Worm (Caenorhabditis elegans) whole organism, young adult: ENCODE data around the gene C07A9.9.

Experiments used
- B0035.1 ChIP-seq: sonication (generic microtip); optimal IDR thresholded peaks from 2 replicates; lab custom pipeline; 2016; ENCODE audit warnings: missing genetic modification characterization, mild to moderate bottlenecking, missing compliant biosample characterization, missing genotype, missing genetic modification reagents
- B0261.1 ChIP-seq: sonication (generic microtip); optimal IDR thresholded peaks from 2 replicates; lab custom pipeline; 2016; ENCODE audit warnings: mild to moderate bottlenecking, missing genetic modification characterization, moderate library complexity, missing compliant biosample characterization
- B0336.3 ChIP-seq: fragments of 200-800 bp; sonication (Bioruptor generic); IDR thresholded peaks from 2 replicates; pipeline ENCODE4 v1.3.6; 2022; ENCODE audit warnings: missing genetic modification characterization, missing compliant biosample characterization
- F37B4.10 ChIP-seq: fragments of 200-800 bp; sonication (Bioruptor generic); IDR thresholded peaks from 2 replicates; pipeline ENCODE4 v1.3.6; 2022; ENCODE audit warnings: missing genetic modification characterization, missing compliant biosample characterization
- F49E8.2 ChIP-seq: sonication (generic microtip); optimal IDR thresholded peaks from 3 replicates; lab custom pipeline; 2017; ENCODE audit warnings: missing genetic modification characterization, mild to moderate bottlenecking, missing compliant biosample characterization, antibody characterized with exemption, moderate library complexity; ENCODE audit not compliant: insufficient read depth
- K12H6.12 ChIP-seq: fragments of 200-800 bp; sonication (Bioruptor generic); optimal IDR thresholded peaks from 2 replicates; lab custom pipeline; 2018; ENCODE audit warnings: mild to moderate bottlenecking, missing genetic modification characterization, missing compliant biosample characterization
- Y79H2A.3 ChIP-seq: fragments of 200-800 bp; sonication (Bioruptor generic); conservative IDR thresholded peaks from 2 replicates; pipeline ENCODE4 v1.3.6; 2022; ENCODE audit warnings: missing genetic modification reagents, missing genetic modification characterization, missing compliant biosample characterization
- atf-7 ChIP-seq: sonication (generic microtip); optimal IDR thresholded peaks from 2 replicates; lab custom pipeline; 2017; ENCODE audit warnings: mild to moderate bottlenecking, missing genetic modification characterization, missing compliant biosample characterization
- attf-6 ChIP-seq: fragments of 200-800 bp; sonication (Bioruptor generic); IDR thresholded peaks from 2 replicates; pipeline ENCODE4 v1.3.6; 2022; ENCODE audit warnings: missing genetic modification reagents, missing genetic modification characterization, missing compliant biosample characterization
- ceh-58 ChIP-seq: fragments of 200-800 bp; sonication (Bioruptor generic); IDR thresholded peaks from 2 replicates; pipeline ENCODE4 v1.3.6; 2022; ENCODE audit warnings: missing genetic modification characterization, missing compliant biosample characterization
- ceh-91 ChIP-seq: fragments of 200-800 bp; sonication (Bioruptor generic); IDR thresholded peaks from 2 replicates; pipeline ENCODE4 v1.3.6; 2022; ENCODE audit warnings: missing genetic modification reagents, missing genetic modification characterization, missing compliant biosample characterization
- dox-1 ChIP-seq: fragments of 200-800 bp; sonication (Bioruptor generic); IDR thresholded peaks from 2 replicates; pipeline ENCODE4 v1.3.6; 2022; ENCODE audit warnings: missing genetic modification reagents, missing genetic modification characterization, missing compliant biosample characterization
- dpff-1 ChIP-seq: sonication (generic microtip); optimal IDR thresholded peaks from 2 replicates; lab custom pipeline; 2017; ENCODE audit warnings: mild to moderate bottlenecking, missing genetic modification characterization, missing compliant biosample characterization
- dpl-1 ChIP-seq: fragments of 150-350 bp; optimal IDR thresholded peaks from 2 replicates; lab custom pipeline; 2014; ENCODE audit warnings: missing biosample characterization, missing genetic modification reagents, missing genetic modification characterization
- efl-1 ChIP-seq: fragments of 150-350 bp; optimal IDR thresholded peaks from 2 replicates; lab custom pipeline; 2014; ENCODE audit warnings: missing biosample characterization, missing genetic modification reagents, missing genetic modification characterization
- egl-44 ChIP-seq: fragments of 200-800 bp; sonication (Bioruptor generic); IDR thresholded peaks from 2 replicates; pipeline ENCODE4 v1.3.6; 2022; ENCODE audit warnings: missing genetic modification reagents, missing genetic modification characterization, missing compliant biosample characterization
- egrh-3 ChIP-seq: fragments of 200-800 bp; sonication (Bioruptor generic); IDR thresholded peaks from 2 replicates; pipeline ENCODE4 v1.3.6; 2022; ENCODE audit warnings: missing genetic modification reagents, missing genetic modification characterization, missing compliant biosample characterization
- fkh-3 ChIP-seq: sonication (generic microtip); optimal IDR thresholded peaks from 2 replicates; lab custom pipeline; 2016; ENCODE audit warnings: mild to moderate bottlenecking, missing genetic modification characterization, missing compliant biosample characterization
- hlh-12 ChIP-seq: sonication (generic microtip); optimal IDR thresholded peaks from 2 replicates; lab custom pipeline; 2016; ENCODE audit warnings: missing genetic modification characterization, missing compliant biosample characterization
- hrde-1 ChIP-seq: sonication (generic microtip); optimal IDR thresholded peaks from 2 replicates; lab custom pipeline; 2016; ENCODE audit warnings: missing genetic modification characterization, mild to moderate bottlenecking, missing compliant biosample characterization, moderate library complexity, missing genotype, missing genetic modification reagents, borderline replicate concordance
- lin-35 ChIP-seq, 3 experiments: fragments of 150-350 bp in 2 of 3; sonication (generic microtip) in 1 of 3; optimal IDR thresholded peaks; 2 replicates each; lab custom pipeline; 2014 to 2018; ENCODE audit warnings: missing biosample characterization in 3 of 3, missing genetic modification characterization in 3 of 3, missing genetic modification reagents in 3 of 3
- lin-54 ChIP-seq: fragments of 200-800 bp; sonication (Bioruptor generic); optimal IDR thresholded peaks from 2 replicates; lab custom pipeline; 2018; ENCODE audit warnings: mild to moderate bottlenecking, missing genetic modification characterization, missing compliant biosample characterization
- madf-8 ChIP-seq: fragments of 200-800 bp; sonication (Bioruptor generic); conservative IDR thresholded peaks from 2 replicates; pipeline ENCODE4 v1.3.6; 2022; ENCODE audit warnings: missing genetic modification reagents, missing genetic modification characterization, missing compliant biosample characterization
- mes-4 ChIP-seq: sonication (generic microtip); optimal IDR thresholded peaks from 2 replicates; lab custom pipeline; 2016; ENCODE audit warnings: missing genotype, missing genetic modification characterization, missing compliant biosample characterization
- nhr-80 ChIP-seq: sonication (generic microtip); optimal IDR thresholded peaks from 2 replicates; lab custom pipeline; 2016; ENCODE audit warnings: missing genetic modification characterization, missing compliant biosample characterization
- sdz-38 ChIP-seq: sonication (generic microtip); optimal IDR thresholded peaks from 2 replicates; lab custom pipeline; 2016; ENCODE audit warnings: missing genotype, missing genetic modification characterization, missing compliant biosample characterization
- sea-2 ChIP-seq: fragments of 200-800 bp; sonication (Bioruptor generic); IDR thresholded peaks from 2 replicates; pipeline ENCODE4 v1.3.6; 2022; ENCODE audit warnings: missing genetic modification characterization, missing compliant biosample characterization
- snpc-4 ChIP-seq, 5 experiments: fragments of 150-350 bp in 1 of 5; sonication (generic microtip) in 4 of 5; optimal IDR thresholded peaks; 2 replicates each; lab custom pipeline; 2014 to 2018; ENCODE audit warnings: missing genetic modification characterization in 5 of 5, missing biosample characterization in 3 of 5, antibody characterized with exemption in 2 of 5, mild to moderate bottlenecking in 2 of 5, missing compliant biosample characterization in 2 of 5, missing genotype in 2 of 5, moderate library complexity in 2 of 5, missing genetic modification reagents in 1 of 5
- somi-1 ChIP-seq: fragments of 200-800 bp; sonication (Bioruptor generic); optimal IDR thresholded peaks from 2 replicates; lab custom pipeline; 2018; ENCODE audit warnings: mild to moderate bottlenecking, missing genetic modification characterization, missing compliant biosample characterization
- zfh-2 ChIP-seq: fragments of 200-800 bp; sonication (Bioruptor generic); conservative IDR thresholded peaks from 2 replicates; pipeline ENCODE4 v1.3.6; 2022; ENCODE audit warnings: missing genetic modification reagents, missing genetic modification characterization, missing compliant biosample characterization
- ztf-22 ChIP-seq: fragments of 200-800 bp; sonication (Bioruptor generic); optimal IDR thresholded peaks from 2 replicates; lab custom pipeline; 2018; ENCODE audit warnings: mild to moderate bottlenecking, missing genetic modification characterization, moderate library complexity, missing compliant biosample characterization
- ztf-6 ChIP-seq: fragments of 200-800 bp; sonication (Bioruptor generic); IDR thresholded peaks from 2 replicates; pipeline ENCODE4 v1.3.6; 2022; ENCODE audit warnings: missing genetic modification reagents, missing genetic modification characterization, missing compliant biosample characterization

C07A9.9 gene

ce11 chrIII:9714731-9715130, 47.3 kb upstream of the C07A9.9 start:
- TF ChIP-seq lin-54 (GFP tag; lab: Kevin White, UChicago) (no peak), ceh-58 (no peak), madf-8 (GFP tag; lab: Robert Waterston, UW) (no peak), sea-2 (GFP tag; lab: Robert Waterston, UW) (no peak), ceh-91 (GFP tag; lab: Robert Waterston, UW) (no peak), F37B4.10 (GFP tag; lab: Robert Waterston, UW) (no peak), dpl-1 (GFP tag; lab: Kevin White, UChicago) (no peak), dpff-1 (tag; lab: Kevin White, UChicago) (no peak)

ce11 chrIII:9713862-9714261, 46.4 kb upstream of the C07A9.9 start, which contains the start of gene ncx-6:
Gene ncx-6, minus strand, starts transcription at chrIII:9713949.
- TF ChIP-seq sea-2 (GFP tag; lab: Robert Waterston, UW) (no peak), hlh-12 (tag; lab: Kevin White, UChicago) (no peak), nhr-80 (tag; lab: Kevin White, UChicago) (peak; percentile 53), snpc-4 (GFP tag; optimal IDR thresholded peaks at IDR 0.05; lab: Kevin White, UChicago) (no peak), snpc-4 (tag; optimal IDR thresholded peaks at IDR 0.05; lab: Kevin White, UChicago) (peak in 1 of 4 experiments; percentile 16)

ce11 chrIII:9713182-9713581, 45.7 kb upstream of the C07A9.9 start:
- TF ChIP-seq fkh-3 (no peak), mes-4 (tag; lab: Kevin White, UChicago) (no peak), F49E8.2 (tag; lab: Kevin White, UChicago) (no peak), K12H6.12 (tag; lab: Kevin White, UChicago) (no peak), sdz-38 (tag; lab: Kevin White, UChicago) (no peak), ztf-22 (no peak), B0336.3 (no peak), somi-1 (no peak), Y79H2A.3 (GFP tag; lab: Robert Waterston, UW) (no peak)
- TF ChIP-seq, all 124 proteins: peak for 0

- TF ChIP-seq sea-2 (GFP tag; lab: Robert Waterston, UW): no peak
- TF ChIP-seq hrde-1 (tag; lab: Kevin White, UChicago): no peak
- TF ChIP-seq atf-7 (tag; lab: Kevin White, UChicago): no peak
- no peak for TF ChIP-seq egrh-3 (GFP tag; lab: Robert Waterston, UW)
- TF ChIP-seq B0035.1 (tag; lab: Kevin White, UChicago): no peak
- TF ChIP-seq fkh-3: no peak
- TF ChIP-seq F49E8.2 (tag; lab: Kevin White, UChicago): no peak
- no peak for TF ChIP-seq B0261.1 (tag; lab: Kevin White, UChicago)
- TF ChIP-seq somi-1: no peak
- no peak for TF ChIP-seq ztf-6 (GFP tag; lab: Robert Waterston, UW)
- no peak for TF ChIP-seq attf-6 (GFP tag; lab: Robert Waterston, UW)
- TF ChIP-seq ceh-58: no peak
- TF ChIP-seq efl-1 (GFP tag; lab: Kevin White, UChicago): no peak
Measured at ce11 chrIII:9711163-9711562, 43.7 kb upstream of the C07A9.9 start.

ce11 chrIII:9705157-9705905, 37.9 kb upstream of the C07A9.9 start:
- TF ChIP-seq zfh-2: no peak
- TF ChIP-seq dox-1 (GFP tag; lab: Robert Waterston, UW): no peak
- peak in 1 of 3 experiments; percentile 25 for TF ChIP-seq lin-35 (GFP tag; optimal IDR thresholded peaks at IDR 0.05; lab: Kevin White, UChicago)
- no peak for TF ChIP-seq egl-44 (GFP tag; lab: Robert Waterston, UW)
- TF ChIP-seq, all 124 proteins: peak for 1
